Worm (Caenorhabditis elegans) whole organism, L1 larva: ENCODE measurements around the gene F26F2.7.

ENCODE experiments used
- C34B4.2 ChIP-seq: sonication (generic microtip); optimal IDR thresholded peaks from 2 replicates; lab custom pipeline; 2017; ENCODE audit warnings: mild to moderate bottlenecking, missing genetic modification characterization, missing compliant biosample characterization
- ceh-8 ChIP-seq: fragments of 200-800 bp; sonication (Bioruptor generic); optimal IDR thresholded peaks from 2 replicates; lab custom pipeline; 2018; ENCODE audit warnings: mild to moderate bottlenecking, missing genetic modification characterization, moderate library complexity, missing compliant biosample characterization
- dpl-1 ChIP-seq, 3 experiments: fragments of 150-350 bp in 2 of 3; sonication (generic microtip) in 1 of 3; optimal IDR thresholded peaks; 2 replicates each; lab custom pipeline; 2014 to 2017; ENCODE audit warnings: missing biosample characterization in 3 of 3, missing genetic modification characterization in 3 of 3, missing genetic modification reagents in 3 of 3
- efl-1 ChIP-seq, 4 experiments: fragments of 150-350 bp; optimal IDR thresholded peaks in 3 of 4; peaks in 1 of 4; 1 replicate in 1 of 4; 2 replicates in 3 of 4; lab custom pipeline; 2014; ENCODE audit warnings: missing biosample characterization in 2 of 4, missing genetic modification characterization in 2 of 4, missing genetic modification reagents in 2 of 4
- elt-2 ChIP-seq: sonication (generic microtip); optimal IDR thresholded peaks from 2 replicates; lab custom pipeline; 2016; ENCODE audit warnings: missing genetic modification characterization, mild to moderate bottlenecking, inconsistent platforms, missing compliant biosample characterization, missing genetic modification reagents
- fkh-4 ChIP-seq: sonication (generic microtip); optimal IDR thresholded peaks from 2 replicates; lab custom pipeline; 2016; ENCODE audit warnings: missing compliant biosample characterization, missing genetic modification characterization, borderline replicate concordance
- grh-1 ChIP-seq: fragments of 200-800 bp; sonication (Bioruptor generic); IDR thresholded peaks from 2 replicates; pipeline ENCODE4 v1.3.6; 2022; ENCODE audit warnings: missing genetic modification reagents, missing genetic modification characterization, missing compliant biosample characterization
- mab-9 ChIP-seq: fragments of 200-800 bp; sonication (Bioruptor generic); IDR thresholded peaks from 2 replicates; pipeline ENCODE4 v1.3.6; 2022; ENCODE audit warnings: missing genetic modification reagents, missing genetic modification characterization, missing compliant biosample characterization
- mdl-1 ChIP-seq, 2 experiments: fragments of 150-350 bp; optimal IDR thresholded peaks; 2 replicates each; lab custom pipeline; 2014 to 2017; ENCODE audit warnings: missing biosample characterization in 2 of 2, missing genetic modification characterization in 2 of 2, inconsistent platforms in 1 of 2
- nhr-47 ChIP-seq: sonication (generic microtip); optimal IDR thresholded peaks from 2 replicates; lab custom pipeline; 2016; ENCODE audit warnings: mild to moderate bottlenecking, missing genetic modification characterization, moderate library complexity, missing compliant biosample characterization
- nhr-76 ChIP-seq: sonication (generic microtip); optimal IDR thresholded peaks from 2 replicates; lab custom pipeline; 2017; ENCODE audit warnings: missing biosample characterization, missing genetic modification characterization
- nhr-77 ChIP-seq: fragments of 150-350 bp; optimal IDR thresholded peaks from 2 replicates; lab custom pipeline; 2014; ENCODE audit warnings: missing biosample characterization, missing genetic modification characterization
- pax-3 ChIP-seq: fragments of 200-800 bp; sonication (Bioruptor generic); optimal IDR thresholded peaks from 2 replicates; lab custom pipeline; 2018; ENCODE audit warnings: mild to moderate bottlenecking, missing genetic modification characterization, moderate library complexity, missing compliant biosample characterization
- snu-23 ChIP-seq: sonication (generic microtip); optimal IDR thresholded peaks from 2 replicates; lab custom pipeline; 2016; ENCODE audit warnings: missing genetic modification characterization, missing compliant biosample characterization
- sox-4 ChIP-seq: sonication (generic microtip); optimal IDR thresholded peaks from 2 replicates; lab custom pipeline; 2016; ENCODE audit warnings: missing genetic modification characterization, missing compliant biosample characterization
- tbx-2 ChIP-seq: sonication (generic microtip); optimal IDR thresholded peaks from 2 replicates; lab custom pipeline; 2016; ENCODE audit warnings: missing genetic modification characterization, missing compliant biosample characterization
- unc-98 ChIP-seq: fragments of 200-800 bp; sonication (Bioruptor generic); IDR thresholded peaks from 2 replicates; pipeline ENCODE4 v1.3.6; 2022; ENCODE audit warnings: missing genetic modification characterization, missing compliant biosample characterization
- ztf-11 ChIP-seq, 2 experiments: sonication (generic microtip); optimal IDR thresholded peaks; 2 replicates each; lab custom pipeline; 2016 to 2017; ENCODE audit warnings: missing genetic modification characterization in 2 of 2, missing biosample characterization in 1 of 2, missing compliant biosample characterization in 1 of 2

F26F2.7 gene

ce11 chrV:20638344-20638743 lies 57.6 kb downstream of the F26F2.7 start, which contains the start of gene Y44A6B.3:
TSS of gene Y44A6B.3 (minus strand) at chrV:20638444.
- TF ChIP-seq pax-3 (tag; lab: Kevin White, UChicago), result no peak
- TF ChIP-seq grh-1, result no peak
- TF ChIP-seq nhr-47, result no peak
- TF ChIP-seq efl-1 (optimal IDR thresholded peaks at IDR 0.05; lab: Kevin White, UChicago), result no peak
- TF ChIP-seq efl-1 (GFP tag; optimal IDR thresholded peaks at IDR 0.05 in 1 of 2; lab: Kevin White, UChicago), result peak in 1 of 2 experiments; percentile 1

- TF ChIP-seq mdl-1 (tag; optimal IDR thresholded peaks at IDR 0.05; lab: Kevin White, UChicago) (no peak), unc-98 (no peak), elt-2 (no peak), nhr-76 (tag; lab: Kevin White, UChicago) (no peak), sox-4 (no peak), nhr-77 (tag; lab: Kevin White, UChicago) (no peak), ceh-8 (GFP tag; lab: Kevin White, UChicago) (no peak), ztf-11 (tag; optimal IDR thresholded peaks at IDR 0.05; lab: Kevin White, UChicago) (no peak), fkh-4 (tag; lab: Kevin White, UChicago) (no peak), mab-9 (GFP tag; lab: Robert Waterston, UW) (no peak), tbx-2 (tag; lab: Kevin White, UChicago) (no peak), efl-1 (optimal IDR thresholded peaks at IDR 0.05; lab: Kevin White, UChicago) (no peak), efl-1 (GFP tag; optimal IDR thresholded peaks at IDR 0.05 in 1 of 2; lab: Kevin White, UChicago) (no peak), snu-23 (GFP tag; lab: Kevin White, UChicago) (no peak), dpl-1 (GFP tag; optimal IDR thresholded peaks at IDR 0.05; lab: Kevin White, UChicago) (no peak), C34B4.2 (tag; lab: Kevin White, UChicago) (no peak)
Measured at ce11 chrV:20639294-20639693, 58.5 kb downstream of the F26F2.7 start, which contains the start of gene srxa-14. TSS of gene srxa-14 (plus strand) at chrV:20639594.
